Fruit fly (Drosophila melanogaster) whole organism, embryonic: ENCODE data around the gene CG34417.

Experiments
- Ada2b ChIP-seq: fragments of 200-800 bp; sonication (Bioruptor generic); IDR thresholded peaks from 2 replicates; pipeline ENCODE4 v1.3.6; 2022; ENCODE audit warnings: missing biosample characterization, missing genetic modification characterization
- B-H2 ChIP-seq: fragments of 200-800 bp; sonication (Bioruptor generic); optimal IDR thresholded peaks from 2 replicates; lab custom pipeline; 2018; ENCODE audit warnings: missing biosample characterization, mild to moderate bottlenecking, missing genetic modification characterization
- Bdp1 ChIP-seq: fragments of 200-800 bp; sonication (Bioruptor generic); optimal IDR thresholded peaks from 3 replicates; lab custom pipeline; 2016; ENCODE audit warnings: missing biosample characterization, missing genetic modification characterization
- CG1024 ChIP-seq: fragments of 200-800 bp; sonication (Bioruptor generic); IDR thresholded peaks from 2 replicates; pipeline ENCODE4 v1.3.6; 2022; ENCODE audit warnings: missing biosample characterization, missing genetic modification characterization
- CG10565 ChIP-seq: fragments of 200-800 bp; sonication (Bioruptor generic); optimal IDR thresholded peaks from 3 replicates; lab custom pipeline; 2016; ENCODE audit warnings: missing biosample characterization, mild to moderate bottlenecking, missing genetic modification characterization
- CG17186 ChIP-seq: fragments of 200-800 bp; sonication (Bioruptor generic); optimal IDR thresholded peaks from 3 replicates; lab custom pipeline; 2017; ENCODE audit warnings: missing biosample characterization, missing genetic modification reagents, missing genetic modification characterization
- CG3281 ChIP-seq: fragments of 200-800 bp; sonication (Bioruptor generic); optimal IDR thresholded peaks from 3 replicates; lab custom pipeline; 2017; ENCODE audit warnings: missing biosample characterization, mild to moderate bottlenecking, missing genetic modification characterization
- CG34376 ChIP-seq: fragments of 200-800 bp; sonication (Bioruptor generic); optimal IDR thresholded peaks from 2 replicates; lab custom pipeline; 2018; ENCODE audit warnings: missing biosample characterization, mild to moderate bottlenecking, missing genetic modification characterization
- CG3726 ChIP-seq: fragments of 200-800 bp; sonication (Bioruptor generic); IDR thresholded peaks from 3 replicates; pipeline ENCODE4, ENCODE4 v1.3.6; 2022; ENCODE audit warnings: missing biosample characterization, missing genetic modification characterization
- CG3995 ChIP-seq: fragments of 200-800 bp; sonication (Bioruptor generic); optimal IDR thresholded peaks from 3 replicates; lab custom pipeline; 2016; ENCODE audit warnings: missing biosample characterization, missing genetic modification characterization
- CG4424 ChIP-seq: fragments of 200-800 bp; sonication (Bioruptor generic); optimal IDR thresholded peaks from 3 replicates; lab custom pipeline; 2016; ENCODE audit warnings: missing biosample characterization, missing genetic modification characterization
- CG6765 ChIP-seq: fragments of 200-800 bp; sonication (Bioruptor generic); optimal IDR thresholded peaks from 3 replicates; lab custom pipeline; 2017; ENCODE audit warnings: missing biosample characterization, mild to moderate bottlenecking, missing genetic modification characterization
- CG6854 ChIP-seq: fragments of 200-800 bp; sonication (Bioruptor generic); optimal IDR thresholded peaks from 3 replicates; lab custom pipeline; 2017; ENCODE audit warnings: missing biosample characterization, mild to moderate bottlenecking, missing genetic modification characterization
- CG8388 ChIP-seq: fragments of 200-800 bp; sonication (Bioruptor generic); optimal IDR thresholded peaks from 2 replicates; lab custom pipeline; 2019; ENCODE audit warnings: missing biosample characterization, mild to moderate bottlenecking, missing genetic modification characterization, moderate library complexity
- CG8765 ChIP-seq: fragments of 200-800 bp; sonication (Bioruptor generic); IDR thresholded peaks from 2 replicates; pipeline ENCODE4 v1.3.6; 2022; ENCODE audit warnings: missing biosample characterization, missing genetic modification characterization
- CG9215 ChIP-seq: fragments of 200-800 bp; sonication (Bioruptor generic); IDR thresholded peaks from 2 replicates; pipeline ENCODE4 v1.3.6; 2022; ENCODE audit warnings: missing biosample characterization, missing genetic modification characterization
- CG9797 ChIP-seq: fragments of 200-800 bp; sonication (Bioruptor generic); optimal IDR thresholded peaks from 3 replicates; lab custom pipeline; 2018; ENCODE audit warnings: missing biosample characterization, mild to moderate bottlenecking, missing genetic modification characterization
- CHES-1-like ChIP-seq: fragments of 200-800 bp; sonication (Bioruptor generic); optimal IDR thresholded peaks from 2 replicates; lab custom pipeline; 2016; ENCODE audit warnings: missing biosample characterization, missing genetic modification characterization
- Doc2 ChIP-seq: fragments of 200-800 bp; sonication (Bioruptor generic); IDR thresholded peaks from 2 replicates; pipeline ENCODE4 v1.3.6; 2022; ENCODE audit warnings: missing biosample characterization, missing genetic modification characterization
- Ets97D ChIP-seq: fragments of 200-800 bp; sonication (Bioruptor generic); optimal IDR thresholded peaks from 3 replicates; lab custom pipeline; 2016; ENCODE audit warnings: missing biosample characterization, missing genetic modification characterization
- Fer2 ChIP-seq: fragments of 200-800 bp; sonication (Bioruptor generic); optimal IDR thresholded peaks from 2 replicates; lab custom pipeline; 2018; ENCODE audit warnings: missing biosample characterization, mild to moderate bottlenecking, missing genetic modification characterization, moderate library complexity
- GATAe ChIP-seq: fragments of 200-800 bp; sonication (Bioruptor generic); conservative IDR thresholded peaks from 2 replicates; pipeline ENCODE4 v1.3.6; 2022; ENCODE audit warnings: missing biosample characterization, missing genetic modification characterization
- HmgD ChIP-seq: fragments of 200-800 bp; sonication (Bioruptor generic); optimal IDR thresholded peaks from 3 replicates; lab custom pipeline; 2016; ENCODE audit warnings: missing biosample characterization, missing genetic modification characterization
- Med ChIP-seq: fragments of 200-800 bp; sonication (Bioruptor generic); peaks from one replicate; lab custom pipeline; 2016; ENCODE audit warnings: missing biosample characterization, missing genetic modification characterization, mild to moderate bottlenecking, inconsistent platforms, moderate library complexity
- NfI ChIP-seq: fragments of 200-800 bp; sonication (Bioruptor generic); optimal IDR thresholded peaks from 3 replicates; lab custom pipeline; 2018; ENCODE audit warnings: missing biosample characterization, mild to moderate bottlenecking, missing genetic modification characterization, moderate library complexity
- Pdp1 ChIP-seq, 2 experiments: fragments of 200-800 bp; sonication (Bioruptor generic); optimal IDR thresholded peaks; 3 replicates each; lab custom pipeline; 2016; ENCODE audit warnings: missing biosample characterization in 2 of 2, missing genetic modification characterization in 2 of 2, mild to moderate bottlenecking in 1 of 2, moderate library complexity in 1 of 2
- Rx ChIP-seq: fragments of 200-800 bp; sonication (Bioruptor generic); IDR thresholded peaks from 2 replicates; pipeline ENCODE4 v1.3.6; 2022; ENCODE audit warnings: missing biosample characterization, missing genetic modification characterization
- TFAM ChIP-seq: fragments of 200-800 bp; sonication (Bioruptor generic); optimal IDR thresholded peaks from 2 replicates; lab custom pipeline; 2017; ENCODE audit warnings: missing biosample characterization, missing genetic modification characterization, inconsistent platforms
- Taf1 ChIP-seq: fragments of 200-800 bp; sonication (Bioruptor generic); IDR thresholded peaks from 2 replicates; pipeline ENCODE4 v1.3.6; 2022; ENCODE audit warnings: missing biosample characterization, missing genetic modification characterization
- abd-A ChIP-seq: fragments of 200-800 bp; sonication (Bioruptor generic); optimal IDR thresholded peaks from 3 replicates; lab custom pipeline; 2019; ENCODE audit warnings: missing biosample characterization, mild to moderate bottlenecking, missing genetic modification characterization, moderate library complexity
- ac ChIP-seq: fragments of 200-800 bp; sonication (Bioruptor generic); optimal IDR thresholded peaks from 3 replicates; lab custom pipeline; 2017; ENCODE audit warnings: missing biosample characterization, mild to moderate bottlenecking, missing genetic modification characterization
- amos ChIP-seq: fragments of 200-800 bp; sonication (Bioruptor generic); IDR thresholded peaks from 2 replicates; pipeline ENCODE4 v1.3.6; 2022; ENCODE audit warnings: missing biosample characterization, missing genetic modification characterization; ENCODE audit not compliant: partially characterized antibody
- br ChIP-seq: fragments of >200 bp; optimal IDR thresholded peaks from 2 replicates; lab custom pipeline; 2017
- danr ChIP-seq: fragments of 200-800 bp; sonication (Bioruptor generic); IDR thresholded peaks from 2 replicates; pipeline ENCODE4 v1.3.6; 2022; ENCODE audit warnings: missing biosample characterization, missing genetic modification characterization
- dysf ChIP-seq: fragments of 200-800 bp; sonication (Bioruptor generic); IDR thresholded peaks from 3 replicates; pipeline ENCODE4 v1.3.6; 2022; ENCODE audit warnings: missing biosample characterization, missing genetic modification characterization
- en ChIP-seq: fragments of 200-800 bp; sonication (Bioruptor generic); optimal IDR thresholded peaks from 2 replicates; lab custom pipeline; 2016; ENCODE audit warnings: missing biosample characterization, missing genetic modification characterization
- gcm2 ChIP-seq: fragments of 200-800 bp; sonication (Bioruptor generic); optimal IDR thresholded peaks from 2 replicates; lab custom pipeline; 2016; ENCODE audit warnings: missing biosample characterization, missing genetic modification characterization
- gt ChIP-seq: fragments of 200-800 bp; sonication (Bioruptor generic); IDR thresholded peaks from 2 replicates; pipeline ENCODE4 v1.3.6; 2022; ENCODE audit warnings: missing biosample characterization, missing genetic modification characterization
- ham ChIP-seq: fragments of 200-800 bp; sonication (Bioruptor generic); IDR thresholded peaks from 2 replicates; pipeline ENCODE4 v1.3.6; 2022; ENCODE audit warnings: missing biosample characterization, missing genetic modification characterization
- hbn ChIP-seq: fragments of 200-800 bp; sonication (Bioruptor generic); IDR thresholded peaks from 2 replicates; pipeline ENCODE4 v1.3.6; 2022; ENCODE audit warnings: missing biosample characterization, missing genetic modification characterization; ENCODE audit not compliant: partially characterized antibody
- kni ChIP-seq: fragments of 200-800 bp; sonication (Bioruptor generic); optimal IDR thresholded peaks from 3 replicates; lab custom pipeline; 2017; ENCODE audit warnings: mild to moderate bottlenecking, missing biosample characterization, missing genetic modification reagents, missing genetic modification characterization
- lbe ChIP-seq: fragments of 200-800 bp; sonication (Bioruptor generic); optimal IDR thresholded peaks from 2 replicates; lab custom pipeline; 2016; ENCODE audit warnings: missing biosample characterization, mild to moderate bottlenecking, missing genetic modification characterization
- lmd ChIP-seq: fragments of 200-800 bp; sonication (Bioruptor generic); IDR thresholded peaks from 2 replicates; pipeline ENCODE4 v1.3.6; 2022; ENCODE audit warnings: missing biosample characterization, missing genetic modification characterization
- lov ChIP-seq, 2 experiments: fragments of 200-800 bp in 1 of 2; fragments of >200 bp in 1 of 2; sonication (Bioruptor generic) in 1 of 2; IDR thresholded peaks in 1 of 2; optimal IDR thresholded peaks in 1 of 2; 2 replicates in 1 of 2; 3 replicates in 1 of 2; pipeline versions ENCODE4 v1.3.6 to Lab custom; 2017 to 2022; ENCODE audit warnings: missing biosample characterization in 1 of 2, missing genetic modification characterization in 1 of 2
- oc ChIP-seq: fragments of 200-800 bp; sonication (Bioruptor generic); optimal IDR thresholded peaks from 2 replicates; lab custom pipeline; 2018; ENCODE audit warnings: missing biosample characterization, mild to moderate bottlenecking, missing genetic modification characterization, moderate library complexity
- otp ChIP-seq: fragments of 200-800 bp; sonication (Bioruptor generic); IDR thresholded peaks from 3 replicates; pipeline ENCODE4, ENCODE4 v1.3.6; 2022; ENCODE audit warnings: missing biosample characterization, missing genetic modification characterization
- phol ChIP-seq: fragments of 200-800 bp; sonication (Bioruptor generic); optimal IDR thresholded peaks from 3 replicates; lab custom pipeline; 2018; ENCODE audit warnings: missing biosample characterization, mild to moderate bottlenecking, missing genetic modification characterization, moderate library complexity
- ranshi ChIP-seq: fragments of 200-800 bp; sonication (Bioruptor generic); IDR thresholded peaks from 2 replicates; pipeline ENCODE4 v1.3.6; 2022; ENCODE audit warnings: missing biosample characterization, missing genetic modification characterization
- ro ChIP-seq: fragments of 200-800 bp; sonication (Bioruptor generic); IDR thresholded peaks from 2 replicates; pipeline ENCODE4 v1.3.6; 2022; ENCODE audit warnings: missing biosample characterization, missing genetic modification characterization
- tio ChIP-seq: fragments of 200-800 bp; sonication (Bioruptor generic); optimal IDR thresholded peaks from 2 replicates; lab custom pipeline; 2017; ENCODE audit warnings: missing biosample characterization, missing genetic modification characterization, inconsistent platforms
- tll ChIP-seq, 2 experiments: fragments of 200-800 bp in 1 of 2; fragments of >200 bp in 1 of 2; sonication (Bioruptor generic) in 1 of 2; optimal IDR thresholded peaks; 2 replicates each; lab custom pipeline; 2017 to 2019; ENCODE audit warnings: missing biosample characterization in 2 of 2, missing genetic modification characterization in 2 of 2, mild to moderate bottlenecking in 1 of 2, moderate library complexity in 1 of 2

CG34417 gene

DNA sequence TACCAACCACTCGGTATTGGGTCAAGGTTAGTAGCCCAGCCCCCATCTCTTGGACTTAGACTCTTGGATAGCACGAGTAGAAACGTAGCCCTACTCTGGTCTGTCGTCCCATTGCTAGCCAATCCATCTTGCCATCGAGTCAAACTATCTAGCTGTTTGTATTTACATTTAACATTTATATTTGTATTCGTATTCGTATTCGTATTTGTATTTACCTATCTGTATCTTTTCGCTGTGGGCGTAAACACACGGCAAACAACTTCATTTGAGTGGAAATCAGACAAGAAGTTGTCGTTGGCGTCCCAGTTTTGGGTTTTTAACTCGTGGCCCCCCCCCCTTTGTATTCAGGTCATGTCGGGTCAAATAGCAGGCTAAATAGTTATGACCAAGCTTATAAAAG lies 73.7 kb downstream of the CG34417 start (continued):
- no peak for TF ChIP-seq gcm2 (GFP tag; lab: Kevin White, UChicago)
- peak; percentile 17; the same call in 1 of the 2 replicates for TF ChIP-seq ranshi (GFP tag; lab: Robert Waterston, UW)
- TF ChIP-seq oc (tag; lab: Kevin White, UChicago) = no peak
- no peak; the same call in 2 of the 3 replicates for TF ChIP-seq dysf (GFP tag; lab: Robert Waterston, UW)
- peak in 1 of 2 experiments; percentile 15 for TF ChIP-seq Pdp1 (GFP tag; optimal IDR thresholded peaks at IDR 0.05; lab: Kevin White, UChicago)
- TF ChIP-seq ac (GFP tag; lab: Kevin White, UChicago) = peak; percentile 72
- TF ChIP-seq amos (GFP tag; lab: Robert Waterston, UW) = no peak
- peak; percentile 11 for TF ChIP-seq B-H2 (GFP tag; lab: Kevin White, UChicago)
- no peak for TF ChIP-seq CG8765 (GFP tag; lab: Robert Waterston, UW)
- peak; percentile 18 for TF ChIP-seq CHES-1-like (GFP tag; lab: Kevin White, UChicago)
- peak; percentile 14 for TF ChIP-seq abd-A (tag; lab: Kevin White, UChicago)
- no peak for TF ChIP-seq CG9797
- TF ChIP-seq CG34376 (GFP tag; lab: Kevin White, UChicago) = no peak
- TF ChIP-seq CG6854 = peak; percentile 45
- TF ChIP-seq ham = no peak
- no peak for TF ChIP-seq Ada2b (GFP tag; lab: Robert Waterston, UW)
- TF ChIP-seq CG3726 = no peak
- no peak for TF ChIP-seq Fer2
- no peak for TF ChIP-seq CG1024 (GFP tag; lab: Robert Waterston, UW)
- TF ChIP-seq tll (GFP tag; optimal IDR thresholded peaks at IDR 0.05; lab: Kevin White, UChicago) = no peak
- TF ChIP-seq hbn = no peak
- TF ChIP-seq GATAe (GFP tag; lab: Robert Waterston, UW) = no peak
- TF ChIP-seq CG9215 (GFP tag; lab: Robert Waterston, UW) = no peak
- no peak for TF ChIP-seq CG17186
- TF ChIP-seq Ets97D (GFP tag; lab: Kevin White, UChicago) = no peak
- no peak for TF ChIP-seq Bdp1
- TF ChIP-seq Taf1 (GFP tag; lab: Robert Waterston, UW) = no peak
- TF ChIP-seq phol = no peak
- no peak for TF ChIP-seq tio (GFP tag; lab: Kevin White, UChicago)
- TF ChIP-seq en = no peak
- no peak for TF ChIP-seq lbe (GFP tag; lab: Kevin White, UChicago)
- TF ChIP-seq gt = no peak
- TF ChIP-seq kni (GFP tag; lab: Kevin White, UChicago) = peak; percentile 22
- peak; percentile 18 for TF ChIP-seq CG6765 (GFP tag; lab: Kevin White, UChicago)
- TF ChIP-seq TFAM (GFP tag; lab: Kevin White, UChicago) = no peak
- no peak for TF ChIP-seq ro (GFP tag; lab: Robert Waterston, UW)
- no peak for TF ChIP-seq CG8388 (GFP tag; lab: Kevin White, UChicago)
- TF ChIP-seq CG4424 (GFP tag; lab: Kevin White, UChicago) = peak; percentile 14
- TF ChIP-seq HmgD (GFP tag; lab: Kevin White, UChicago) = no peak
- no peak for TF ChIP-seq otp
- TF ChIP-seq CG3995 (GFP tag; lab: Kevin White, UChicago) = no peak
- no peak for TF ChIP-seq lmd
- TF ChIP-seq CG10565 (GFP tag; lab: Kevin White, UChicago) = no peak
- TF ChIP-seq Rx (GFP tag; lab: Robert Waterston, UW) = no peak
- TF ChIP-seq Med (GFP tag; lab: Kevin White, UChicago) = peak; percentile 80
- TF ChIP-seq NfI = no peak
- TF ChIP-seq lov (optimal IDR thresholded peaks at IDR 0.05; lab: Kevin White, UChicago) = no peak
- 0 out of 3 replicates have a peak, but pooled peaks have one; percentile 43 for TF ChIP-seq lov (GFP tag; IDR thresholded peaks at IDR 0.05; lab: Robert Waterston, UW)
- TF ChIP-seq br (lab: Kevin White, UChicago) = no peak
- peak; percentile 47 for TF ChIP-seq CG3281 (GFP tag; lab: Kevin White, UChicago)
- no peak for TF ChIP-seq Doc2 (GFP tag; lab: Robert Waterston, UW)
- TF ChIP-seq danr = no peak
